Worm (Caenorhabditis elegans) whole organism, L4 larva: ENCODE results near the gene ZK643.2.

ENCODE experiments used
- D1046.2 ChIP-seq: fragments of 200-800 bp; sonication (Bioruptor generic); IDR thresholded peaks from 2 replicates; pipeline ENCODE4 v1.3.6; 2022; ENCODE audit warnings: missing genetic modification characterization, missing compliant biosample characterization
- F37D6.2 ChIP-seq: sonication (generic microtip); optimal IDR thresholded peaks from 2 replicates; lab custom pipeline; 2016; ENCODE audit warnings: mild to moderate bottlenecking, missing genetic modification characterization, missing compliant biosample characterization
- F44E2.7 ChIP-seq: fragments of 200-800 bp; sonication (Bioruptor generic); IDR thresholded peaks from 2 replicates; pipeline ENCODE4 v2.1.2; 2022; ENCODE audit warnings: missing genetic modification characterization, missing compliant biosample characterization
- F49E8.2 ChIP-seq: sonication (generic microtip); optimal IDR thresholded peaks from 2 replicates; lab custom pipeline; 2016; ENCODE audit warnings: missing compliant biosample characterization, mild to moderate bottlenecking, missing genetic modification characterization, borderline replicate concordance
- T20F7.1 ChIP-seq: fragments of 200-800 bp; sonication (Bioruptor generic); optimal IDR thresholded peaks from 2 replicates; lab custom pipeline; 2018; ENCODE audit warnings: mild to moderate bottlenecking, missing genetic modification characterization, missing compliant biosample characterization
- T26A8.4 ChIP-seq: fragments of 200-800 bp; sonication (Bioruptor generic); IDR thresholded peaks from 2 replicates; pipeline ENCODE4 v1.3.6; 2022; ENCODE audit warnings: missing genetic modification characterization, missing compliant biosample characterization
- Y5F2A.4 ChIP-seq: fragments of 200-800 bp; sonication (Bioruptor generic); optimal IDR thresholded peaks from 2 replicates; lab custom pipeline; 2018; ENCODE audit warnings: mild to moderate bottlenecking, missing genetic modification characterization, missing compliant biosample characterization
- Y75B8A.6 ChIP-seq: fragments of 200-800 bp; sonication (Bioruptor generic); IDR thresholded peaks from 2 replicates; pipeline ENCODE4 v1.3.6; 2022; ENCODE audit warnings: missing genetic modification reagents, missing genetic modification characterization, missing compliant biosample characterization
- aha-1 ChIP-seq: fragments of 150-350 bp; peaks from one replicate; lab custom pipeline; 2014; ENCODE audit warnings: missing biosample characterization, missing genetic modification characterization
- aly-2 ChIP-seq: sonication (generic microtip); optimal IDR thresholded peaks from 2 replicates; lab custom pipeline; 2018; ENCODE audit warnings: missing biosample characterization, missing genetic modification characterization
- ama-1 ChIP-seq: fragments of 150-350 bp; optimal IDR thresholded peaks from 2 replicates; lab custom pipeline; 2014; ENCODE audit warnings: inconsistent platforms, mixed read lengths
- arid-1 ChIP-seq: fragments of 200-800 bp; sonication (Bioruptor generic); conservative IDR thresholded peaks from 2 replicates; pipeline ENCODE4 v1.3.6; 2022; ENCODE audit warnings: missing genetic modification reagents, missing genetic modification characterization, missing compliant biosample characterization
- attf-4 ChIP-seq: sonication (generic microtip); optimal IDR thresholded peaks from 3 replicates; lab custom pipeline; 2017; ENCODE audit warnings: missing biosample characterization, missing genetic modification characterization
- ceh-32 ChIP-seq: sonication (generic microtip); optimal IDR thresholded peaks from 2 replicates; lab custom pipeline; 2016; ENCODE audit warnings: mild to moderate bottlenecking, missing genetic modification characterization, missing compliant biosample characterization; ENCODE audit not compliant: poor library complexity
- ceh-44 ChIP-seq: fragments of 200-800 bp; sonication (Bioruptor generic); IDR thresholded peaks from 2 replicates; pipeline ENCODE4 v1.3.6; 2022; ENCODE audit warnings: missing genetic modification reagents, missing genetic modification characterization, missing compliant biosample characterization
- ces-1 ChIP-seq: fragments of 150-350 bp; sonication (generic microtip); optimal IDR thresholded peaks from 4 replicates; lab custom pipeline; 2014; ENCODE audit warnings: missing biosample characterization, missing genetic modification reagents, missing genetic modification characterization
- cey-2 ChIP-seq: sonication (generic microtip); optimal IDR thresholded peaks from 3 replicates; lab custom pipeline; 2017; ENCODE audit warnings: missing genetic modification characterization, mild to moderate bottlenecking, missing compliant biosample characterization, antibody characterized with exemption, borderline replicate concordance; ENCODE audit not compliant: insufficient read depth
- ctbp-1 ChIP-seq: fragments of 200-800 bp; sonication (Bioruptor generic); IDR thresholded peaks from 2 replicates; pipeline ENCODE4 v1.3.6; 2022; ENCODE audit warnings: missing genetic modification reagents, missing genetic modification characterization, missing compliant biosample characterization
- daf-8 ChIP-seq: fragments of 200-800 bp; sonication (Bioruptor generic); IDR thresholded peaks from 2 replicates; pipeline ENCODE4 v1.3.6; 2022; ENCODE audit warnings: missing genetic modification characterization, missing compliant biosample characterization
- dmd-8 ChIP-seq: fragments of 200-800 bp; sonication (Bioruptor generic); IDR thresholded peaks from 2 replicates; pipeline ENCODE4 v1.3.6; 2022; ENCODE audit warnings: missing genetic modification characterization, missing compliant biosample characterization
- dmd-9 ChIP-seq: fragments of 200-800 bp; sonication (Bioruptor generic); IDR thresholded peaks from 2 replicates; pipeline ENCODE4 v1.3.6; 2022; ENCODE audit warnings: missing genetic modification reagents, missing genetic modification characterization, missing compliant biosample characterization
- duxl-1 ChIP-seq: sonication (generic microtip); optimal IDR thresholded peaks from 2 replicates; lab custom pipeline; 2016; ENCODE audit warnings: mild to moderate bottlenecking, missing genetic modification characterization, moderate library complexity, missing compliant biosample characterization; ENCODE audit not compliant: poor library complexity
- egl-27 ChIP-seq: sonication (generic microtip); optimal IDR thresholded peaks from 3 replicates; lab custom pipeline; 2017; ENCODE audit warnings: missing biosample characterization, missing genetic modification reagents, missing genetic modification characterization
- egl-43 ChIP-seq: fragments of 200-800 bp; sonication (Bioruptor generic); IDR thresholded peaks from 2 replicates; pipeline ENCODE4 v1.3.6; 2022; ENCODE audit warnings: missing genetic modification reagents, missing genetic modification characterization, missing compliant biosample characterization
- gei-8 ChIP-seq: fragments of 200-800 bp; sonication (Bioruptor generic); optimal IDR thresholded peaks from 2 replicates; lab custom pipeline; 2018; ENCODE audit warnings: mild to moderate bottlenecking, missing genetic modification characterization, missing compliant biosample characterization
- hlh-30 ChIP-seq: sonication (generic microtip); optimal IDR thresholded peaks from 2 replicates; lab custom pipeline; 2017; ENCODE audit warnings: antibody characterized with exemption, mild to moderate bottlenecking, missing genetic modification characterization, missing compliant biosample characterization; ENCODE audit not compliant: insufficient read depth
- lin-1 ChIP-seq: fragments of 200-800 bp; sonication (Bioruptor generic); IDR thresholded peaks from 2 replicates; pipeline ENCODE4 v1.3.6; 2022; ENCODE audit warnings: missing genetic modification reagents, missing genetic modification characterization, missing compliant biosample characterization
- lin-13 ChIP-seq: fragments of 150-350 bp; optimal IDR thresholded peaks from 2 replicates; lab custom pipeline; 2014; ENCODE audit warnings: missing biosample characterization, missing genetic modification reagents, missing genetic modification characterization
- lin-15B ChIP-seq: fragments of 150-350 bp; sonication (generic microtip); optimal IDR thresholded peaks from 3 replicates; lab custom pipeline; 2014; ENCODE audit warnings: missing biosample characterization, missing genetic modification characterization
- lir-3 ChIP-seq: sonication (generic microtip); optimal IDR thresholded peaks from 2 replicates; lab custom pipeline; 2016; ENCODE audit warnings: mild to moderate bottlenecking, missing genetic modification characterization, missing compliant biosample characterization
- lsy-2 ChIP-seq, 2 experiments: fragments of 150-350 bp in 1 of 2; sonication (generic microtip) in 1 of 2; optimal IDR thresholded peaks; 2 replicates each; lab custom pipeline; 2014 to 2017; ENCODE audit warnings: missing biosample characterization in 2 of 2, missing genetic modification characterization in 2 of 2
- madf-5 ChIP-seq, 2 experiments: fragments of 200-800 bp; sonication (Bioruptor generic); IDR thresholded peaks; 2 replicates each; pipeline ENCODE4 v1.3.6; 2022; ENCODE audit warnings: missing compliant biosample characterization in 2 of 2, missing genetic modification characterization in 2 of 2
- mep-1 ChIP-seq: fragments of 150-350 bp; sonication (generic microtip); optimal IDR thresholded peaks from 3 replicates; lab custom pipeline; 2014; ENCODE audit warnings: missing biosample characterization, missing genetic modification characterization
- mxl-3 ChIP-seq: fragments of 200-800 bp; sonication (Bioruptor generic); optimal IDR thresholded peaks from 2 replicates; lab custom pipeline; 2018; ENCODE audit warnings: mild to moderate bottlenecking, missing genetic modification characterization, missing compliant biosample characterization
- nhr-102 ChIP-seq: sonication (generic microtip); optimal IDR thresholded peaks from 2 replicates; lab custom pipeline; 2016; ENCODE audit warnings: mild to moderate bottlenecking, missing genetic modification characterization, moderate library complexity, missing compliant biosample characterization
- nhr-11 ChIP-seq: fragments of 150-350 bp; optimal IDR thresholded peaks from 2 replicates; lab custom pipeline; 2014; ENCODE audit warnings: missing biosample characterization, missing genetic modification characterization
- nhr-41 ChIP-seq: fragments of 200-800 bp; sonication (Bioruptor generic); IDR thresholded peaks from 2 replicates; pipeline ENCODE4 v1.3.6; 2022; ENCODE audit warnings: missing genetic modification reagents, missing genetic modification characterization, missing compliant biosample characterization
- nhr-77 ChIP-seq: fragments of 150-350 bp; optimal IDR thresholded peaks from 2 replicates; lab custom pipeline; 2014; ENCODE audit warnings: missing biosample characterization, missing genetic modification characterization
- pha-4 ChIP-seq, 2 experiments: fragments of 150-350 bp in 1 of 2; fragments of 200-800 bp in 1 of 2; sonication (Bioruptor generic) in 1 of 2; IDR thresholded peaks in 1 of 2; optimal IDR thresholded peaks in 1 of 2; 2 replicates each; pipeline versions ENCODE4 v1.3.6 to Lab custom; 2014 to 2022; ENCODE audit warnings: missing genetic modification characterization in 2 of 2, missing genetic modification reagents in 2 of 2, missing biosample characterization in 1 of 2, missing compliant biosample characterization in 1 of 2
- php-3 ChIP-seq: fragments of 200-800 bp; sonication (Bioruptor generic); IDR thresholded peaks from 2 replicates; pipeline ENCODE4 v1.3.6; 2022; ENCODE audit warnings: missing genetic modification reagents, missing genetic modification characterization, missing compliant biosample characterization
- saeg-2 ChIP-seq: fragments of 200-800 bp; sonication (Bioruptor generic); IDR thresholded peaks from 2 replicates; pipeline ENCODE4 v1.3.6; 2022; ENCODE audit warnings: missing genetic modification reagents, missing genetic modification characterization, missing compliant biosample characterization
- set-16 ChIP-seq: fragments of 200-800 bp; sonication (Bioruptor generic); IDR thresholded peaks from 2 replicates; pipeline ENCODE4 v1.3.6; 2022; ENCODE audit warnings: missing genetic modification reagents, missing genetic modification characterization, missing compliant biosample characterization
- spr-1 ChIP-seq: sonication (generic microtip); optimal IDR thresholded peaks from 2 replicates; lab custom pipeline; 2016; ENCODE audit warnings: mild to moderate bottlenecking, missing genetic modification characterization, missing compliant biosample characterization
- tra-1 ChIP-seq: fragments of 200-800 bp; sonication (Bioruptor generic); IDR thresholded peaks from 2 replicates; pipeline ENCODE4 v1.3.6; 2022; ENCODE audit warnings: missing genetic modification reagents, missing genetic modification characterization, missing compliant biosample characterization
- unc-39 ChIP-seq: sonication (generic microtip); optimal IDR thresholded peaks from 2 replicates; lab custom pipeline; 2017; ENCODE audit warnings: missing biosample characterization, missing genetic modification characterization
- unc-62 ChIP-seq, 3 experiments: fragments of 150-350 bp in 1 of 3; sonication (generic microtip); optimal IDR thresholded peaks in 2 of 3; peaks in 1 of 3; 1 replicate in 1 of 3; 2 replicates in 2 of 3; lab custom pipeline; 2014 to 2017; ENCODE audit warnings: missing biosample characterization in 3 of 3, missing genetic modification characterization in 3 of 3, missing genetic modification reagents in 3 of 3, missing genotype in 1 of 3
- vab-7 ChIP-seq: fragments of 200-800 bp; sonication (Bioruptor generic); IDR thresholded peaks from 2 replicates; pipeline ENCODE4 v1.3.6; 2022; ENCODE audit warnings: missing genetic modification reagents, missing genetic modification characterization, missing compliant biosample characterization
- zag-1 ChIP-seq: fragments of 150-350 bp; optimal IDR thresholded peaks from 2 replicates; lab custom pipeline; 2014; ENCODE audit warnings: missing biosample characterization, missing genetic modification characterization
- zfp-3 ChIP-seq: fragments of 200-800 bp; sonication (Bioruptor generic); conservative IDR thresholded peaks from 2 replicates; pipeline ENCODE4 v1.3.6; 2022; ENCODE audit warnings: missing genetic modification reagents, missing genetic modification characterization, missing compliant biosample characterization
- zip-2 ChIP-seq: fragments of 150-350 bp; optimal IDR thresholded peaks from 2 replicates; lab custom pipeline; 2014; ENCODE audit warnings: missing biosample characterization, missing genetic modification characterization

ZK643.2 gene

ce11 chrIII:8937571-8937970 is 18.8 kb upstream of the ZK643.2 start:
- TF ChIP-seq aly-2 (tag; lab: Kevin White, UChicago) (no peak), duxl-1 (tag; lab: Kevin White, UChicago) (peak; percentile 72), zfp-3 (GFP tag; lab: Robert Waterston, UW) (peak; percentile 81), set-16 (GFP tag; lab: Robert Waterston, UW) (no peak), dmd-9 (GFP tag; lab: Robert Waterston, UW) (no peak), tra-1 (GFP tag; lab: Robert Waterston, UW) (peak; percentile 71), ctbp-1 (GFP tag; lab: Robert Waterston, UW) (peak; percentile 89), ces-1 (GFP tag; lab: Kevin White, UChicago) (no peak), arid-1 (GFP tag; lab: Robert Waterston, UW) (peak; percentile 87), nhr-11 (peak; percentile 10), hlh-30 (tag; lab: Kevin White, UChicago) (peak; percentile 63), ceh-32 (tag; lab: Kevin White, UChicago) (peak; percentile 5), Y75B8A.6 (GFP tag; lab: Robert Waterston, UW) (peak; percentile 88; the same call in 1 of the 2 replicates), lin-13 (GFP tag; lab: Kevin White, UChicago) (peak; percentile 73), saeg-2 (no peak), dmd-8 (GFP tag; lab: Robert Waterston, UW) (peak; percentile 78; the same call in 1 of the 2 replicates), F44E2.7 (GFP tag; lab: Robert Waterston, UW) (no peak), F37D6.2 (peak; percentile 50), attf-4 (tag; lab: Kevin White, UChicago) (no peak), nhr-102 (no peak), mxl-3 (peak; percentile 75), egl-27 (tag; lab: Kevin White, UChicago) (no peak), lir-3 (peak; percentile 61), ceh-44 (GFP tag; lab: Robert Waterston, UW) (peak; percentile 74; the same call in 1 of the 2 replicates), cey-2 (tag; lab: Kevin White, UChicago) (no peak), T20F7.1 (GFP tag; lab: Kevin White, UChicago) (peak; percentile 77), daf-8 (GFP tag; lab: Robert Waterston, UW) (no peak), gei-8 (peak; percentile 62), unc-62 (GFP tag; optimal IDR thresholded peaks at IDR 0.05 in 1 of 2; lab: Kevin White, UChicago) (peak in 1 of 2 experiments; percentile 99), unc-62 (tag; optimal IDR thresholded peaks at IDR 0.05; lab: Kevin White, UChicago) (no peak), nhr-77 (tag; lab: Kevin White, UChicago) (peak; percentile 58), zag-1 (no peak), php-3 (GFP tag; lab: Robert Waterston, UW) (no peak; the same call in 1 of the 2 replicates), egl-43 (no peak; the same call in 1 of the 2 replicates), madf-5 (GFP tag; IDR thresholded peaks at IDR 0.05; lab: Robert Waterston, UW) (peak; percentile 63 to 75; a peak in 2 of 4 replicates), zip-2 (tag; lab: Kevin White, UChicago) (no peak), Y5F2A.4 (peak; percentile 77), aha-1 (tag; lab: Kevin White, UChicago) (peak; percentile 88), F49E8.2 (tag; lab: Kevin White, UChicago) (peak; percentile 73), unc-39 (no peak), lsy-2 (tag; optimal IDR thresholded peaks at IDR 0.05; lab: Kevin White, UChicago) (peak in 1 of 2 experiments; percentile 74), vab-7 (GFP tag; lab: Robert Waterston, UW) (peak; percentile 88), lin-15B (tag; lab: Kevin White, UChicago) (no peak), ama-1 (lab: Kevin White, UChicago) (no peak), pha-4 (GFP tag; IDR thresholded peaks at IDR 0.05; lab: Robert Waterston, UW) (peak; percentile 82), pha-4 (tag; optimal IDR thresholded peaks at IDR 0.05; lab: Kevin White, UChicago) (no peak), lin-1 (GFP tag; lab: Robert Waterston, UW) (no peak), nhr-41 (GFP tag; lab: Robert Waterston, UW) (peak; percentile 91), mep-1 (tag; lab: Kevin White, UChicago) (peak; percentile 76), spr-1 (peak; percentile 73), D1046.2 (GFP tag; lab: Robert Waterston, UW) (peak; percentile 63; the same call in 1 of the 2 replicates), T26A8.4 (GFP tag; lab: Robert Waterston, UW) (no peak)
